Worm (Caenorhabditis elegans) whole organism, L1 larva: Measurements from ENCODE around the gene ubc-9.

Experiments
- ces-1 ChIP-seq: fragments of 150-350 bp; optimal IDR thresholded peaks from 2 replicates; lab custom pipeline; 2014; ENCODE audit warnings: missing biosample characterization, missing genetic modification reagents, missing genetic modification characterization
- lin-13 ChIP-seq: fragments of 150-350 bp; optimal IDR thresholded peaks from 2 replicates; lab custom pipeline; 2014; ENCODE audit warnings: missing biosample characterization, missing genetic modification reagents, missing genetic modification characterization
- nhr-12 ChIP-seq: sonication (generic microtip); optimal IDR thresholded peaks from 2 replicates; lab custom pipeline; 2017; ENCODE audit warnings: missing biosample characterization, missing genetic modification characterization
- nhr-19 ChIP-seq: fragments of 200-800 bp; sonication (Bioruptor generic); conservative IDR thresholded peaks from 2 replicates; pipeline ENCODE4 v1.3.6; 2022; ENCODE audit warnings: missing genetic modification characterization, missing compliant biosample characterization
- nhr-77 ChIP-seq: fragments of 150-350 bp; optimal IDR thresholded peaks from 2 replicates; lab custom pipeline; 2014; ENCODE audit warnings: missing biosample characterization, missing genetic modification characterization

DNA sequence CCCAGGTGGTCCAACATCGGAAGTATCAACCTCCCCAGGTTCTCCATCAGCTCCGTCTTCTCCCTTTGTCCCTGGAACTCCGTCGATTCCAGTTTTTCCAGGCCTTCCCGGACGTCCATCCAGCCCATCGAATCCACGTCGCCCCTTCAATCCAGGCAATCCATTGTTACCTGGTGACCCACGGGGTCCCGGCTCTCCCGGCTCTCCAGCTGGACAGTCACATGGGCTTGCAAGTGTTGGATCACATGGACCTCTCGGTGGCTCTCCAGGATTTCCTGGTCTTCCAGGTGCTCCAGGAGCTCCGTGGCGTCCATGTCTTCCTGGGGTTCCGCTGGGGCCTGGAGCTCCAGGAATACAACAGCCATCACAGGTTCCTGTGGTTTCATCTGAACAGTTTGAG is 42.2 kb upstream of the ubc-9 start:
- no peak for TF ChIP-seq ces-1 (GFP tag; lab: Kevin White, UChicago)
- TF ChIP-seq nhr-77 (tag; lab: Kevin White, UChicago), result no peak
- TF ChIP-seq lin-13 (GFP tag; lab: Kevin White, UChicago), result no peak
- TF ChIP-seq nhr-12, result no peak
- no peak for TF ChIP-seq nhr-19 (GFP tag; lab: Robert Waterston, UW)
